Worm (Caenorhabditis elegans) whole organism, early embryonic: Measurements from ENCODE around the gene F35A5.5.

Experiments
- F13C5.2 ChIP-seq: sonication (generic microtip); optimal IDR thresholded peaks from 2 replicates; lab custom pipeline; 2017; ENCODE audit warnings: mild to moderate bottlenecking, missing genetic modification characterization, inconsistent platforms, missing compliant biosample characterization
- ama-1 ChIP-seq: fragments of 150-350 bp; optimal IDR thresholded peaks from 2 replicates; lab custom pipeline; 2014
- tbx-37 ChIP-seq: fragments of 200-800 bp; sonication (Bioruptor generic); conservative IDR thresholded peaks from 2 replicates; pipeline ENCODE4 v1.3.6; 2022; ENCODE audit warnings: missing genetic modification reagents, missing genetic modification characterization, missing compliant biosample characterization

DNA sequence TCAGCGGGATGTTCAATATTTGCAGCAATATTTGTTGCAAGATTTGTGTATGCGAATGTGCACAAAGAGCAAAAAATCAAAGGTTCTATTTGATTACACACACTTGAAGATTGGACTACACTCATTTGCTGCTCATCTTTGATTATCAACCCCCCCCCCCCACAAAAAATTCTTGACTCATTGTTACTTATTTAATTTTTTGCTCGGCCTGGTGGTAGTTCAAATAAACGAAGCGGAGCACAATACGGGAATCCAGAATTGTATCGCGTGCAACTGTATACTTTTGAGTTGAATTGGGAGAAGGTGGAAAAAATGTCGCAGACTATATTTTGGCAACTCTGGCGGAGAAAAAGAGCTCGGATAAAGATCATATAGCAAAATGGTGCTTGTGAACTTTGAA is at the start of gene F35A5.5:
- TF ChIP-seq ama-1 (lab: Kevin White, UChicago) (no peak), F13C5.2 (tag; lab: Kevin White, UChicago) (no peak), tbx-37 (no peak)
